Worm (Caenorhabditis elegans) whole organism, L2 larva: Measurements from ENCODE around the gene C46F2.1.

ENCODE experiments used
- alr-1 ChIP-seq: fragments of 150-350 bp; optimal IDR thresholded peaks from 2 replicates; lab custom pipeline; 2014; ENCODE audit warnings: missing biosample characterization, missing genetic modification characterization
- ama-1 ChIP-seq: fragments of 150-350 bp; optimal IDR thresholded peaks from 2 replicates; lab custom pipeline; 2018; ENCODE audit warnings: inconsistent platforms
- crh-2 ChIP-seq: sonication (generic microtip); optimal IDR thresholded peaks from 2 replicates; lab custom pipeline; 2017; ENCODE audit warnings: missing biosample characterization, missing genetic modification characterization
- dmd-4 ChIP-seq: sonication (generic microtip); optimal IDR thresholded peaks from 2 replicates; lab custom pipeline; 2017; ENCODE audit warnings: missing biosample characterization, missing genetic modification characterization
- lin-13 ChIP-seq: fragments of 150-350 bp; optimal IDR thresholded peaks from 2 replicates; lab custom pipeline; 2014; ENCODE audit warnings: missing biosample characterization, missing genetic modification reagents, missing genetic modification characterization
- lsy-2 ChIP-seq, 2 experiments: fragments of 150-350 bp in 1 of 2; sonication (generic microtip) in 1 of 2; optimal IDR thresholded peaks; 2 replicates each; lab custom pipeline; 2014 to 2017; ENCODE audit warnings: missing biosample characterization in 2 of 2, missing genetic modification characterization in 2 of 2
- mdl-1 ChIP-seq, 2 experiments: fragments of 150-350 bp in 1 of 2; sonication (generic microtip) in 1 of 2; optimal IDR thresholded peaks; 2 replicates each; lab custom pipeline; 2017; ENCODE audit warnings: missing biosample characterization in 2 of 2, missing genetic modification characterization in 2 of 2
- nhr-11 ChIP-seq: fragments of 150-350 bp; optimal IDR thresholded peaks from 2 replicates; lab custom pipeline; 2014; ENCODE audit warnings: missing biosample characterization, missing genetic modification characterization
- nhr-237 ChIP-seq: fragments of 150-350 bp; optimal IDR thresholded peaks from 2 replicates; lab custom pipeline; 2014; ENCODE audit warnings: missing biosample characterization, missing genetic modification characterization
- nhr-25 ChIP-seq: fragments of 150-350 bp; sonication (generic microtip); optimal IDR thresholded peaks from 3 replicates; lab custom pipeline; 2014; ENCODE audit warnings: missing biosample characterization, missing genetic modification characterization
- nhr-77 ChIP-seq: fragments of 150-350 bp; optimal IDR thresholded peaks from 2 replicates; lab custom pipeline; 2014; ENCODE audit warnings: missing biosample characterization, missing genetic modification characterization
- unc-62 ChIP-seq: fragments of 150-350 bp; optimal IDR thresholded peaks from 2 replicates; lab custom pipeline; 2014; ENCODE audit warnings: missing biosample characterization, missing genetic modification reagents, missing genetic modification characterization

ce11 chrX:8045152-8045551 is 32.7 kb upstream of the C46F2.1 start, which contains the start of gene C18A11.4:
- no peak for TF ChIP-seq crh-2 (tag; lab: Kevin White, UChicago)
- TF ChIP-seq ama-1 (lab: Kevin White, UChicago): no peak
- TF ChIP-seq lsy-2 (tag; optimal IDR thresholded peaks at IDR 0.05; lab: Kevin White, UChicago): no peak
- TF ChIP-seq lin-13: no peak
- no peak for TF ChIP-seq dmd-4
- no peak for TF ChIP-seq alr-1 (tag; lab: Kevin White, UChicago)
- TF ChIP-seq nhr-11 (tag; lab: Kevin White, UChicago): no peak
- TF ChIP-seq unc-62 (GFP tag; lab: Kevin White, UChicago): no peak
- TF ChIP-seq nhr-77: no peak
- TF ChIP-seq nhr-25: no peak
- TF ChIP-seq nhr-237 (tag; lab: Kevin White, UChicago): no peak
- TF ChIP-seq mdl-1 (tag; optimal IDR thresholded peaks at IDR 0.05; lab: Kevin White, UChicago): no peak
